Fruit fly (Drosophila melanogaster) S2 (cell line): ENCODE data around the gene rst.
A peak's percentile ranks its signal among the peaks of the same experiment; 100 is the strongest.

Experiments used
- CG8478 ChIP-seq: fragments of >200 bp; optimal IDR thresholded peaks from 2 replicates; lab custom pipeline; 2018
- CTCF ChIP-seq, 2 experiments: fragments of >200 bp; optimal IDR thresholded peaks; 2 replicates each; lab custom pipeline; 2018

The rst gene

DNA sequence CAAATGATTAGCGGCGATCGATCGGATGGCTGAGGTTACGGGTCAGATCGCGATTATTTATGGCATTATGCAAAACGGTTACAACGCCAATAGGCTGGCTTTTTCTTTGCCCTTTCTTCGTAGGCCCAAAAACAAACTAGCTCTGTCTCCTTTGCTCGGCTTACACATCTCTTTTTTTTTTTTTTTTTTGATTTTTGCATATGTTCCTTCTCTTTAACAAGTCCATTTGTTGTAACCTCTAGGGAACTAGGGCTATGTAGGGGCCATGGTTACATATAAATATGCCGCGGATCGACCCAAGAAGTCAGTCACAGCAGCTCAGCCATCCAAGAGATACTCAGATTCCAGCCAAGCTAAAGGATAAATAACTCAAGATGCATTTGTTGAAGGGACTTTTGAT, 32.5 kb downstream of the rst start, which contains the start of gene CG14421:
TSS of gene CG14421 (plus strand) at position 301 of the 400 bp plus-strand sequence.
- no peak for TF ChIP-seq CG8478 (lab: Kevin White, UChicago)
- TF ChIP-seq CTCF (optimal IDR thresholded peaks at IDR 0.05; lab: Kevin White, UChicago): no peak

- TF ChIP-seq CTCF (optimal IDR thresholded peaks at IDR 0.05; lab: Kevin White, UChicago) (no peak), CG8478 (lab: Kevin White, UChicago) (no peak)
Observed at dm6 chrX:2938556-2938955, 35.1 kb downstream of the rst start, which contains the start of gene CG14420. Gene CG14420, plus strand, starts transcription at chrX:2938856.

DNA sequence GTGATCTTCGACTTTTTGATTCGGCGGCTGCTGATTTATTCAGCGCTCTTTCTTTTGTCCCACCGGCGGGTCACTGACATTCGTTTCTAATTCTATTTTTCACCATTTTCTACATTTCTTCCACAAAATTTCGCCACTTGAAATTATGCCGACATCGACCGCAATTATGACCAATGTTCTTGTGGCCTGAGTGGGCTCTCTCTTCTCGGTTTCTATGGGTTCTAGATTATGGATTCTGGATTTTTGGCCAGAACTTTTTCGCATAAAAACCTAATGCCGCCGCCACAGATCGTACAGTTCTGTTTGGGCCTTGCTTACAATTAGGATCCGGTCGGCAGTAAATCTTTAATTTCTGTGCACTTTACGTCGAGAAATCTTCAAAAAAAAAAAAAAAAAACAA, 36.9 kb downstream of the rst start, which contains the start of gene CG3598:
TSS of gene CG3598 (plus strand) at position 301 of the 400 bp plus-strand sequence.
- no peak for TF ChIP-seq CG8478 (lab: Kevin White, UChicago)
- no peak for TF ChIP-seq CTCF (optimal IDR thresholded peaks at IDR 0.05; lab: Kevin White, UChicago)

dm6 chrX:2934827-2935226, 38.8 kb downstream of the rst start, which contains the start of gene CG3592:
Gene CG3592, plus strand, starts transcription at chrX:2935127.
- no peak for TF ChIP-seq CTCF (optimal IDR thresholded peaks at IDR 0.05; lab: Kevin White, UChicago)
- no peak for TF ChIP-seq CG8478 (lab: Kevin White, UChicago)

- TF ChIP-seq CTCF (optimal IDR thresholded peaks at IDR 0.05; lab: Kevin White, UChicago) (no peak), CG8478 (lab: Kevin White, UChicago) (no peak)
Observed at dm6 chrX:2929496-2929895, 44.1 kb downstream of the rst start, which contains the start of gene CG32793. Gene CG32793, plus strand, starts transcription at chrX:2929796.

- no peak for TF ChIP-seq CG8478 (lab: Kevin White, UChicago)
Observed at dm6 chrX:2927158-2927557, 46.5 kb downstream of the rst start, which contains the start of gene CG14424. Gene CG14424, minus strand, starts transcription at chrX:2927258.

dm6 chrX:2919742-2920141, 53.9 kb downstream of the rst start, which contains the start of gene CG3588:
Gene CG3588, plus strand, starts transcription at chrX:2919770.
- no peak for TF ChIP-seq CG8478 (lab: Kevin White, UChicago)
- TF ChIP-seq CTCF (optimal IDR thresholded peaks at IDR 0.05; lab: Kevin White, UChicago): no peak

dm6 chrX:2918551-2918950, 55.1 kb downstream of the rst start:
- TF ChIP-seq CTCF (optimal IDR thresholded peaks at IDR 0.05; lab: Kevin White, UChicago) (no peak), CG8478 (lab: Kevin White, UChicago) (no peak)

DNA sequence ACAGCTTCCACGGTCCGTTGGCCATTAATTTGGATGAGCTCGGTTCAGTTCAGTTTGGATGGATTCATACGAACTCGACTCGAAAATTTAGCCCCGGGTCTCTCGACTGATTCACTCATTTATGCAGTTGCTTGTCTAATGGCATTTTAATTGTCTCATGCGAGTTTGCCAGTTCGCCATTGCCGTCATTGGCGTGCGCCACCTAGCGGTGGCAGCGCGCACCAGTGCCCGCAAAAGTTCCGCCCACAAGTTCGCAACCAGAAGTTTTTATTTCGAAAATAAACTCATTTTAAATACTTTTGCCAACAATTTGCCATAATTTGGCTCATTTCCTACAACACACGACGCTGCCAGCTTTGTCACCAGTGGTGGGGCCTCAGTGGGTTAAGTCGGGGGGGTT, 58.5 kb downstream of the rst start:
- TF ChIP-seq CG8478 (lab: Kevin White, UChicago) (no peak), CTCF (optimal IDR thresholded peaks at IDR 0.05; lab: Kevin White, UChicago) (peak; percentile 51 to 58)

DNA sequence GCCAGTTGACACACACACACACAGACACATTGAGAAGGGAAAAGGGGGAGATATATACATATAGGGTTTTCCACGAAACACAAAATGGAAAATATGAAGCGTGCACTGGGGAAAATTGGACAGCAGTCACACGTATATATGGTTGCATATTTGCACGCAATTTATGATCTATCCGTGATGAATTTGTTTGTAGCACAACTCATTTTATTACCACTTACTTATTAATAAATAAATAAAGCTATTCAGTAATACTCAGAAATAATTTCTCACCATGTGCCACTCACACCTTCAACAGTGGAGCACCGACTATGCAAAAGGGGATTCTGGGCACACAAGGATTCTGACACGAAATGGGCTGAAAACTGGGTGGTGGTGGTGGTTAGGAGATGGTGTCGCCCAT, 59.5 kb downstream of the rst start:
- TF ChIP-seq CTCF (optimal IDR thresholded peaks at IDR 0.05; lab: Kevin White, UChicago): no peak
- no peak for TF ChIP-seq CG8478 (lab: Kevin White, UChicago)

- TF ChIP-seq CG8478 (lab: Kevin White, UChicago): no peak
- TF ChIP-seq CTCF (optimal IDR thresholded peaks at IDR 0.05; lab: Kevin White, UChicago): no peak
Observed at dm6 chrX:2912581-2912980, 61.1 kb downstream of the rst start.

DNA sequence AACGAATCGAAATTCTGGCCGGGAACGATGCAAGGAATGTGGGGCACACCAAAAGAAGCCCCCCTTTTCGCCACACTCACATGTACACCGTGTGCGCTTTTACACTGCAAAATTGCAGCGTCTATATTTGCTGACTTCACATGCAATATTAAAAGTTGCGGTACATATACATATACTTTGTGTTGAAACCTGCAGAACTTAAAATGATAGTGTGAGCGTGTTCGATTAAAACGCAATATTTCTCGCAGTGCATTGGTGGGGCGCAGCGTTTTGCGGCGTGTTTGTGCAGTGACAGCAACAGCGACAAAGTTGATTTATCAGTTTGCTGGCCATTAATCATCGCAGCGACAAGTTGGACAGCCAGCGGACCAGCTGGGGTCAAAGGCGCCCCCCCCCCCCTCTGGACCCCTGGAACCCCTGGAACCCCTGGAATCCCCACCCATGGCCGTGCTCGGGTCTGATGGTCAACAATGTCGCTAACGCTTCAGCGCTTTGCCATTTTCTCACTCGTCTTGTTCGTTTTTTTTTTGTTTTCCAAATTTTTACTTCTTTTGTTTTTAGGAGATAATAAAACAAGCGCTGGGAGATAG, 66.4 kb downstream of the rst start:
- TF ChIP-seq CG8478 (lab: Kevin White, UChicago) (no peak), CTCF (optimal IDR thresholded peaks at IDR 0.05; lab: Kevin White, UChicago) (no peak)
